ENCODE assay signal across 2 fruit fly cellular contexts in the genomic region with DNA sequence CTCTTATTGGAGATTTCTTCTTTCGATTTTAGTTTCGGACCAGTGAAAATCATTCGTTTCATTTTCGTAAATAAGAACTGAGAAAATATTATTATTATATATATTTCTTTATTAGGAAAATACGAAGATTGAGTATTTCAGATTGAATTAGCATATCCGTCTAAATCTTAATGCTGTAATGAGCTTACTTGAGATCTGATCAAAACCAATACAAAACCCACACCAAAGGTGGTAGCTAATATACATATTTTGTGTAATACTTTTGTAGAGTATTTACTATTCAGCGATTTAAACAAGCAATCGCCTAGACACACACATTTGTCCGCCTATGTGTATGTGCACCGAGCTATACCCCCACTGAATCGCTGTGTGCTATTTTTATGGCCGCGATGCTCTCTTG.
A peak's percentile ranks its signal among the peaks of the same experiment; 100 is the strongest.
TF ChIP-seq lines count a peak whose summit lies in the region.

No protein-coding gene starts in this region.

- no peak for TF ChIP-seq CTCF in whole organism, embryonic (GFP tag; optimal IDR thresholded peaks at IDR 0.05; lab: Kevin White, UChicago)

TF ChIP-seq in whole organism, adult, 20 proteins besides CTCF, POLR2A, EP300 and RAD21:
- TF ChIP-seq CG11617 (GFP tag; optimal IDR thresholded peaks at IDR 0.05; lab: Kevin White, UChicago), result no peak
- peak; percentile 33 for TF ChIP-seq kay (GFP tag; lab: Kevin White, UChicago; ENCODE audit: borderline replicate concordance)

TF ChIP-seq in whole organism, embryonic, 481 proteins besides CTCF, POLR2A, EP300 and RAD21:
- TF ChIP-seq Hr3 (GFP tag; optimal IDR thresholded peaks at IDR 0.05; lab: Kevin White, UChicago) (no peak), CG10274 (GFP tag; optimal IDR thresholded peaks at IDR 0.05; lab: Kevin White, UChicago) (no peak), Max (GFP tag; optimal IDR thresholded peaks at IDR 0.05; lab: Kevin White, UChicago) (no peak), Sry-δ (GFP tag; optimal IDR thresholded peaks at IDR 0.05; lab: Kevin White, UChicago) (no peak), CG5953 (GFP tag; IDR thresholded peaks at IDR 0.05; lab: Robert Waterston, UW) (no peak), Abd-B (GFP tag; optimal IDR thresholded peaks at IDR 0.05; lab: Kevin White, UChicago) (no peak), Rfx (GFP tag; IDR thresholded peaks at IDR 0.05; lab: Robert Waterston, UW) (no peak), CG13775 (GFP tag; optimal IDR thresholded peaks at IDR 0.05; lab: Kevin White, UChicago) (no peak), CG7963 (GFP tag; IDR thresholded peaks at IDR 0.05; lab: Robert Waterston, UW; ENCODE audit: partially characterized antibody) (no peak), CG11723 (GFP tag; optimal IDR thresholded peaks at IDR 0.05; lab: Kevin White, UChicago) (no peak), CG2129 (GFP tag; IDR thresholded peaks at IDR 0.05; lab: Robert Waterston, UW; ENCODE audit: partially characterized antibody) (no peak), shn (GFP tag; optimal IDR thresholded peaks at IDR 0.05; lab: Kevin White, UChicago) (no peak), oc (tag; optimal IDR thresholded peaks at IDR 0.05; lab: Kevin White, UChicago) (no peak), row (GFP tag; IDR thresholded peaks at IDR 0.05; lab: Robert Waterston, UW) (peak; percentile 11; the same call in 2 of the 3 replicates), tin (GFP tag; optimal IDR thresholded peaks at IDR 0.05; lab: Kevin White, UChicago) (no peak), Myb (GFP tag; optimal IDR thresholded peaks at IDR 0.05; lab: Kevin White, UChicago) (no peak), CG9876 (GFP tag; optimal IDR thresholded peaks at IDR 0.05; lab: Kevin White, UChicago) (no peak), HLHmδ (GFP tag; optimal IDR thresholded peaks at IDR 0.05; lab: Kevin White, UChicago) (no peak), D19A (tag; optimal IDR thresholded peaks at IDR 0.05; lab: Kevin White, UChicago) (peak; percentile 92), tgo (GFP tag; IDR thresholded peaks at IDR 0.05; lab: Robert Waterston, UW) (no peak), Hey (tag; optimal IDR thresholded peaks at IDR 0.05; lab: Kevin White, UChicago) (no peak), unpg (GFP tag; optimal IDR thresholded peaks at IDR 0.05; lab: Kevin White, UChicago) (no peak), Six4 (GFP tag; optimal IDR thresholded peaks at IDR 0.05; lab: Kevin White, UChicago) (no peak), CG18011 (GFP tag; optimal IDR thresholded peaks at IDR 0.05; lab: Kevin White, UChicago) (no peak), cg (GFP tag; optimal IDR thresholded peaks at IDR 0.05; lab: Kevin White, UChicago) (peak; percentile 33)

Comparison
In these comparisons a context has a peak if more than half of its experiments do, and no peak if none do; other contexts are left out.
1. Of the 1 proteins assayed by ChIP-seq in both whole organism, embryonic and whole organism, adult: peak only in whole organism, embryonic: none; only in whole organism, adult: kay; in both: none; in neither: 0.